Fruit fly (Drosophila melanogaster): ENCODE measurements around the gene Trf2.

DNA sequence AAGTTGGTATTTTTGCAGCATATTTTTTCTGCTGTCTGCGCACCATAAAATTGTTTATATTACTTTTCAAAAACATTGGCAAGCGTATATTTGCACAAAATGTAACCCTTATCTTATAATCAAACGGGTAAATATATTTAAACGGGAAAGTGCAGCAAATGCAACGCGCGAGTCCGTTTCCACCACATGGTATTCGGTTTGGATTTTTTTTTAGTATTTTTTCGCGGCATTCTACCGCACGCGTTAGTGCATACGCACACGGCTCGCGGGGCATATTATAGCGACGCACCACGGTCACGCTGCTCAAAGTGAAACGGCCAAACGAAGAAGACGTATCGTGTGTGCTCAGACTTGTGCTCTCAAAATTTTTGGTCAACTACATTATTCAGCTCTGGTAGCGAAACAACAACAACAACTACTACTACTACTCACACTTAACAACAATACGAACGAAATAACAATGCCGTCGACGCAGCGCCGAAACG is at the start of gene Trf2:
- TF ChIP-seq CG6854 (GFP tag; optimal IDR thresholded peaks at IDR 0.05) (no peak), CG17385 (GFP tag; optimal IDR thresholded peaks at IDR 0.05) (no peak), CG13424 (tag; optimal IDR thresholded peaks at IDR 0.05) (no peak), CG6689 (GFP tag; IDR thresholded peaks at IDR 0.05) (no peak), Meics (GFP tag; optimal IDR thresholded peaks at IDR 0.05) (peak; percentile 22), nmo (GFP tag; optimal IDR thresholded peaks at IDR 0.05) (peak; percentile 34)

Measured in whole organism, embryonic.